Fruit fly (Drosophila melanogaster) whole organism, wandering third instar larva: ENCODE data around the gene CG1998.

Experiments
- Abd-B ChIP-seq: fragments of >200 bp; optimal IDR thresholded peaks from 2 replicates; lab custom pipeline; 2017; ENCODE audit warnings: missing biosample characterization, missing genetic modification characterization
- CG32264 ChIP-seq: fragments of 200-800 bp; sonication (Bioruptor generic); optimal IDR thresholded peaks from 2 replicates; lab custom pipeline; 2016; ENCODE audit warnings: missing biosample characterization, missing genetic modification characterization
- CG9705 ChIP-seq: fragments of 200-800 bp; sonication (Bioruptor generic); optimal IDR thresholded peaks from 2 replicates; lab custom pipeline; 2018; ENCODE audit warnings: missing biosample characterization, mild to moderate bottlenecking, missing genetic modification characterization
- CrebA ChIP-seq: fragments of 200-800 bp; sonication (Bioruptor generic); optimal IDR thresholded peaks from 2 replicates; lab custom pipeline; 2016; ENCODE audit warnings: missing biosample characterization, mild to moderate bottlenecking, missing genetic modification characterization, borderline replicate concordance
- Dfd ChIP-seq: fragments of >200 bp; optimal IDR thresholded peaks from 2 replicates; lab custom pipeline; 2017; ENCODE audit warnings: missing biosample characterization, missing genetic modification characterization
- GATAd ChIP-seq: sonication (Bioruptor generic); optimal IDR thresholded peaks from 2 replicates; lab custom pipeline; 2016; ENCODE audit warnings: missing biosample characterization, missing genetic modification characterization
- HLH106 ChIP-seq: fragments of 200-800 bp; optimal IDR thresholded peaks from 3 replicates; lab custom pipeline; 2019; ENCODE audit warnings: missing biosample characterization, mild to moderate bottlenecking, missing genetic modification characterization, moderate library complexity
- Hr78 ChIP-seq: fragments of >200 bp; optimal IDR thresholded peaks from 2 replicates; lab custom pipeline; 2017; ENCODE audit warnings: missing biosample characterization, missing genetic modification characterization
- Hr83 ChIP-seq: fragments of 200-300 bp; sonication (Bioruptor generic); optimal IDR thresholded peaks from 2 replicates; lab custom pipeline; 2016; ENCODE audit warnings: missing biosample characterization, mild to moderate bottlenecking, missing genetic modification characterization, moderate library complexity; ENCODE audit not compliant: poor library complexity, severe bottlenecking
- Jra ChIP-seq: sonication (Bioruptor generic); optimal IDR thresholded peaks from 2 replicates; lab custom pipeline; 2016; ENCODE audit warnings: missing biosample characterization, missing genetic modification characterization
- OdsH ChIP-seq: fragments of 200-800 bp; sonication (Bioruptor generic); optimal IDR thresholded peaks from 2 replicates; lab custom pipeline; 2016; ENCODE audit warnings: missing biosample characterization, mild to moderate bottlenecking, missing genetic modification characterization
- Rel ChIP-seq, 2 experiments: fragments of 200-800 bp; sonication (Bioruptor generic) in 1 of 2; optimal IDR thresholded peaks; 2 replicates in 1 of 2; 3 replicates in 1 of 2; lab custom pipeline; 2016 to 2019; ENCODE audit warnings: mild to moderate bottlenecking in 2 of 2, missing biosample characterization in 2 of 2, missing genetic modification characterization in 2 of 2, moderate library complexity in 1 of 2
- Sp1 ChIP-seq: fragments of 200-800 bp; sonication (Bioruptor generic); optimal IDR thresholded peaks from 3 replicates; lab custom pipeline; 2019; ENCODE audit warnings: missing biosample characterization, mild to moderate bottlenecking, missing genetic modification characterization, moderate library complexity
- Vsx2 ChIP-seq: fragments of 200-300, 225-300 bp; sonication (Bioruptor generic); optimal IDR thresholded peaks from 2 replicates; lab custom pipeline; 2018; ENCODE audit warnings: missing biosample characterization, missing genetic modification characterization; ENCODE audit not compliant: partially characterized antibody
- br ChIP-seq: fragments of 200-800 bp; sonication (Bioruptor generic); optimal IDR thresholded peaks from 2 replicates; lab custom pipeline; 2016; ENCODE audit warnings: missing biosample characterization, missing genetic modification characterization
- brk ChIP-seq: fragments of 200-800 bp; sonication (Bioruptor generic); optimal IDR thresholded peaks from 2 replicates; lab custom pipeline; 2016; ENCODE audit warnings: missing biosample characterization, mild to moderate bottlenecking, missing genetic modification characterization
- dl ChIP-seq, 2 experiments: fragments of 175-275, 200-275 bp in 1 of 2; fragments of 200-275 bp in 1 of 2; sonication (Bioruptor generic); optimal IDR thresholded peaks; lab custom pipeline; 2018; ENCODE audit warnings: mild to moderate bottlenecking in 2 of 2, missing biosample characterization in 2 of 2, missing genetic modification characterization in 2 of 2, moderate library complexity in 2 of 2; ENCODE audit not compliant: partially characterized antibody in 2 of 2, insufficient read depth in 1 of 2
- dmrt93B ChIP-seq: fragments of 200-800 bp; sonication (Bioruptor generic); optimal IDR thresholded peaks from 2 replicates; lab custom pipeline; 2018; ENCODE audit warnings: missing biosample characterization, mild to moderate bottlenecking, missing genetic modification characterization
- dsf ChIP-seq: sonication (Bioruptor generic); optimal IDR thresholded peaks from 2 replicates; lab custom pipeline; 2016; ENCODE audit warnings: missing biosample characterization, missing genetic modification characterization, borderline replicate concordance
- ey ChIP-seq: fragments of 200-800 bp; sonication (Bioruptor generic); optimal IDR thresholded peaks from 2 replicates; lab custom pipeline; 2016; ENCODE audit warnings: missing biosample characterization, missing genetic modification characterization
- foxo ChIP-seq, 2 experiments: fragments of 200-800 bp; sonication (Bioruptor generic); optimal IDR thresholded peaks; 2 replicates in 1 of 2; 3 replicates in 1 of 2; lab custom pipeline; 2016 to 2017; ENCODE audit warnings: missing biosample characterization in 2 of 2, missing genetic modification characterization in 2 of 2
- fru ChIP-seq: fragments of 200-800 bp; sonication (Bioruptor generic); optimal IDR thresholded peaks from 3 replicates; lab custom pipeline; 2016; ENCODE audit warnings: missing biosample characterization, mild to moderate bottlenecking, missing genetic modification characterization
- h ChIP-seq: fragments of 200-800 bp; sonication (Bioruptor generic); optimal IDR thresholded peaks from 3 replicates; lab custom pipeline; 2016; ENCODE audit warnings: missing biosample characterization, mild to moderate bottlenecking, missing genetic modification characterization
- jim ChIP-seq: fragments of 175-275, 200-325 bp; sonication (Bioruptor generic); optimal IDR thresholded peaks from 2 replicates; lab custom pipeline; 2016; ENCODE audit warnings: missing biosample characterization, mild to moderate bottlenecking, missing genetic modification characterization
- lola ChIP-seq: fragments of >200 bp; optimal IDR thresholded peaks from 2 replicates; lab custom pipeline; 2017; ENCODE audit warnings: missing biosample characterization, missing genetic modification characterization
- pan ChIP-seq: fragments of >200 bp; optimal IDR thresholded peaks from 2 replicates; lab custom pipeline; 2017
- psq ChIP-seq: fragments of 200-800 bp; sonication (Bioruptor generic); optimal IDR thresholded peaks from 3 replicates; lab custom pipeline; 2017; ENCODE audit warnings: missing biosample characterization, mild to moderate bottlenecking, missing genetic modification characterization, moderate library complexity
- sage ChIP-seq: fragments of 200-800 bp; sonication (Bioruptor generic); optimal IDR thresholded peaks from 2 replicates; lab custom pipeline; 2016; ENCODE audit warnings: missing biosample characterization, mild to moderate bottlenecking, missing genetic modification characterization
- sv ChIP-seq: fragments of 200-800 bp; sonication (Bioruptor generic); optimal IDR thresholded peaks from 3 replicates; lab custom pipeline; 2016; ENCODE audit warnings: missing biosample characterization, missing genetic modification characterization
- usp ChIP-seq: fragments of >200 bp; optimal IDR thresholded peaks from 2 replicates; lab custom pipeline; 2017; ENCODE audit warnings: missing biosample characterization, missing genetic modification characterization
- woc ChIP-seq: sonication (Bioruptor generic); optimal IDR thresholded peaks from 2 replicates; lab custom pipeline; 2016; ENCODE audit warnings: missing biosample characterization, mild to moderate bottlenecking, missing genetic modification characterization

The CG1998 gene

dm6 chrX:13450754-13451153 is 37.9 kb upstream of the CG1998 start:
- TF ChIP-seq fru (GFP tag; lab: Kevin White, UChicago) (no peak), Sp1 (no peak), jim (no peak), Vsx2 (GFP tag; lab: Kevin White, UChicago) (no peak), lola (GFP tag; lab: Kevin White, UChicago) (no peak), dsf (GFP tag; lab: Kevin White, UChicago) (no peak), CG32264 (GFP tag; lab: Kevin White, UChicago) (no peak), foxo (GFP tag; optimal IDR thresholded peaks at IDR 0.05; lab: Kevin White, UChicago) (no peak), HLH106 (tag; lab: Kevin White, UChicago) (no peak), GATAd (GFP tag; lab: Kevin White, UChicago) (no peak)
- TF ChIP-seq, all 38 proteins: peak for 0

- TF ChIP-seq woc (GFP tag; lab: Kevin White, UChicago) (no peak), Rel (GFP tag; optimal IDR thresholded peaks at IDR 0.05; lab: Kevin White, UChicago) (no peak), Rel (tag; optimal IDR thresholded peaks at IDR 0.05; lab: Kevin White, UChicago) (no peak), dmrt93B (GFP tag; lab: Kevin White, UChicago) (no peak), sv (GFP tag; lab: Kevin White, UChicago) (no peak), CG9705 (GFP tag; lab: Kevin White, UChicago) (no peak), Sp1 (no peak), ey (GFP tag; lab: Kevin White, UChicago) (no peak), OdsH (no peak), CrebA (GFP tag; lab: Kevin White, UChicago) (no peak), dl (GFP tag; optimal IDR thresholded peaks at IDR 0.05; lab: Kevin White, UChicago; ENCODE audit: insufficient read depth in 1 of 2, partially characterized antibody in 2 of 2) (no peak), lola (GFP tag; lab: Kevin White, UChicago) (no peak), brk (no peak), usp (GFP tag; lab: Kevin White, UChicago) (no peak), br (GFP tag; lab: Kevin White, UChicago) (no peak), dsf (GFP tag; lab: Kevin White, UChicago) (no peak), foxo (GFP tag; optimal IDR thresholded peaks at IDR 0.05; lab: Kevin White, UChicago) (no peak), Vsx2 (GFP tag; lab: Kevin White, UChicago) (no peak), Hr83 (GFP tag; lab: Kevin White, UChicago) (no peak), h (GFP tag; lab: Kevin White, UChicago) (no peak)
These were observed 34.6 kb upstream of the CG1998 start for dm6 chrX:13447438-13447837.

- TF ChIP-seq fru (GFP tag; lab: Kevin White, UChicago), result no peak
- no peak for TF ChIP-seq sage (GFP tag; lab: Kevin White, UChicago)
- no peak for TF ChIP-seq ey (GFP tag; lab: Kevin White, UChicago)
These were observed 32.8 kb upstream of the CG1998 start, which contains the start of gene Neto for dm6 chrX:13445695-13446094. TSS of gene Neto (plus strand) at chrX:13445903.

dm6 chrX:13444687-13445086 is 31.8 kb upstream of the CG1998 start:
- TF ChIP-seq h (GFP tag; lab: Kevin White, UChicago) (no peak), Jra (GFP tag; lab: Kevin White, UChicago) (no peak), Hr83 (GFP tag; lab: Kevin White, UChicago) (no peak), Dfd (GFP tag; lab: Kevin White, UChicago) (no peak), Abd-B (GFP tag; lab: Kevin White, UChicago) (no peak), OdsH (no peak), Sp1 (no peak), CG32264 (GFP tag; lab: Kevin White, UChicago) (no peak), CrebA (GFP tag; lab: Kevin White, UChicago) (no peak), Rel (GFP tag; optimal IDR thresholded peaks at IDR 0.05; lab: Kevin White, UChicago) (no peak), Rel (tag; optimal IDR thresholded peaks at IDR 0.05; lab: Kevin White, UChicago) (no peak), pan (lab: Kevin White, UChicago) (no peak), GATAd (GFP tag; lab: Kevin White, UChicago) (no peak), psq (GFP tag; lab: Kevin White, UChicago) (no peak), dsf (GFP tag; lab: Kevin White, UChicago) (no peak), usp (GFP tag; lab: Kevin White, UChicago) (no peak), sv (GFP tag; lab: Kevin White, UChicago) (no peak), Hr78 (GFP tag; lab: Kevin White, UChicago) (no peak), dmrt93B (GFP tag; lab: Kevin White, UChicago) (no peak)
